Fruit fly (Drosophila melanogaster): ENCODE measurements around the gene Vha100-1.

Vha100-1 gene

dm6 chr3R:29087926-29088487 lies 43.0 kb upstream of the Vha100-1 start (continued):
- TF ChIP-seq CG6654 (GFP tag; optimal IDR thresholded peaks at IDR 0.05) (no peak), CG12744 (GFP tag; optimal IDR thresholded peaks at IDR 0.05) (peak; percentile 20), CG34422 (GFP tag; IDR thresholded peaks at IDR 0.05) (peak; percentile 72; the same call in 1 of the 3 replicates), chm (GFP tag; IDR thresholded peaks at IDR 0.05) (peak; percentile 60; the same call in 1 of the 2 replicates), CG6791 (GFP tag; IDR thresholded peaks at IDR 0.05; ENCODE audit: partially characterized antibody) (peak; percentile 47; the same call in 1 of the 3 replicates), dysf (GFP tag; IDR thresholded peaks at IDR 0.05) (no peak), psq (GFP tag; optimal IDR thresholded peaks at IDR 0.05) (peak; percentile 45), Bgb (GFP tag; IDR thresholded peaks at IDR 0.05; ENCODE audit: partially characterized antibody) (0 out of 2 replicates have a peak, but pooled peaks have one; percentile 21), unpg (GFP tag; optimal IDR thresholded peaks at IDR 0.05) (no peak), Oaz (GFP tag; IDR thresholded peaks at IDR 0.05) (no peak), sens (GFP tag) (peak; percentile 69), Trl (optimal IDR thresholded peaks at IDR 0.05) (peak; percentile 49 to 86), Trl (GFP tag; optimal IDR thresholded peaks at IDR 0.05) (peak; percentile 10), CG13287 (GFP tag; IDR thresholded peaks at IDR 0.05; ENCODE audit: partially characterized antibody) (peak; percentile 29), CG14710 (tag; optimal IDR thresholded peaks at IDR 0.05) (peak; percentile 86), CG32772 (GFP tag; IDR thresholded peaks at IDR 0.05) (peak; percentile 80), kah (GFP tag; optimal IDR thresholded peaks at IDR 0.05) (peak; percentile 37), pros (GFP tag; optimal IDR thresholded peaks at IDR 0.05) (peak; percentile 63), Myb (GFP tag; optimal IDR thresholded peaks at IDR 0.05) (no peak), CG4360 (GFP tag; IDR thresholded peaks at IDR 0.05) (peak; percentile 70), pb (GFP tag; optimal IDR thresholded peaks at IDR 0.05) (peak; percentile 6), pfk (GFP tag; optimal IDR thresholded peaks at IDR 0.05) (peak; percentile 53), Hmx (GFP tag; optimal IDR thresholded peaks at IDR 0.05) (no peak), CG3163 (GFP tag; optimal IDR thresholded peaks at IDR 0.05) (peak; percentile 49), gfzf (GFP tag; optimal IDR thresholded peaks at IDR 0.05) (peak; percentile 58), unc-4 (GFP tag; IDR thresholded peaks at IDR 0.05; ENCODE audit: partially characterized antibody) (peak; percentile 42; the same call in 1 of the 2 replicates), kay (GFP tag; optimal IDR thresholded peaks at IDR 0.05) (no peak), MTF-1 (GFP tag; optimal IDR thresholded peaks at IDR 0.05; ENCODE audit: borderline replicate concordance) (peak; percentile 3), sna (GFP tag; IDR thresholded peaks at IDR 0.05; ENCODE audit: partially characterized antibody) (0 out of 2 replicates have a peak, but pooled peaks have one; percentile 10), chinmo (GFP tag; IDR thresholded peaks at IDR 0.05; ENCODE audit: partially characterized antibody) (0 out of 4 replicates have a peak, but pooled peaks have one; percentile 78), onecut (GFP tag; IDR thresholded peaks at IDR 0.05) (peak; percentile 71), Scr (GFP tag; IDR thresholded peaks at IDR 0.05; ENCODE audit: partially characterized antibody) (peak; percentile 24; the same call in 1 of the 2 replicates)

DNA sequence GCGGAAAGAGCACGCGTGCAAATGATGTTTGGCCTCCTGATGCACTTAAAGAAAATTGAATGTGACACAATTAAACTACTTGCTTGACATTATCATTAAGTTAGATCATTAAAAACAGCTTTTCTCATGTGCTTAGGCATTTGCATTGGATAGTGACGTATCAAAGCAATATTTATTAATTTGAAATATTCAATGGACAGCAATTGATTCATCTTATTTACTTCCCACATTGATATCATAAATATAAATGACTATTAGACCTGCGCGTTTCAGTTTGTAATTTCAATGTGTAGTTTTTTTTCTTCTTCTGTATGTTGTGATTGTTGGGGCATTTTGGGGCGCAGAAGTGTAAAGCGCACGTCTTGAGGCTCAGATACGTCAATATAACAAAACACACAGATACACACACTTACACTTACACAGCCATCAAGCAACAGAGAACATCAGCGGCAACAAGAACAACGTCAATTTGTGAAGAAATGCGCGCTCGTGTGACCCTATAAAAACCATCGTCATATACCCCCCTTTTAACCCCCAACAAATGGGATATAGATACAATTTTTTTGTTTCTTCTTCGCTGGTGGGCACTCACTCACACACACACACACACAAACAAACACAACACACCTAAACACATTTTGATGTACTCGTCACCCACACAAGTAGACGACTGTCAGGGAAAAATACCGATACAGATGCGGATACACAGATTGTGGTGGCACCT lies 41.9 kb upstream of the Vha100-1 start:
- TF ChIP-seq Hr78 (GFP tag; optimal IDR thresholded peaks at IDR 0.05) (peak in 1 of 2 experiments; percentile 83), CG2678 (tag; optimal IDR thresholded peaks at IDR 0.05) (peak; percentile 86), CG11723 (GFP tag; optimal IDR thresholded peaks at IDR 0.05) (peak; percentile 56), CG12071 (GFP tag; optimal IDR thresholded peaks at IDR 0.05) (peak; percentile 49), ken (GFP tag; IDR thresholded peaks at IDR 0.05) (peak; percentile 46; the same call in 1 of the 3 replicates), Gug (GFP tag; IDR thresholded peaks at IDR 0.05) (peak; percentile 45; the same call in 3 of the 4 replicates), Six4 (GFP tag; optimal IDR thresholded peaks at IDR 0.05) (peak; percentile 36), CG5180 (GFP tag; optimal IDR thresholded peaks at IDR 0.05) (peak; percentile 53), Atf-2 (GFP tag; optimal IDR thresholded peaks at IDR 0.05) (peak; percentile 60), CG10274 (GFP tag; optimal IDR thresholded peaks at IDR 0.05) (peak; percentile 33), insv (GFP tag; optimal IDR thresholded peaks at IDR 0.05) (no peak), CG17361 (GFP tag; IDR thresholded peaks at IDR 0.05) (peak; percentile 81), Ssrp (tag; optimal IDR thresholded peaks at IDR 0.05) (peak; percentile 72), Pdp1 (GFP tag; optimal IDR thresholded peaks at IDR 0.05) (peak; percentile 54 to 67), ind (GFP tag; optimal IDR thresholded peaks at IDR 0.05) (peak; percentile 70), amos (GFP tag; IDR thresholded peaks at IDR 0.05; ENCODE audit: partially characterized antibody) (no peak)
